Fruit fly (Drosophila melanogaster): ENCODE data around the gene CG6013.

Gene CG6013

dm6 chr3R:19077856-19078255 lies 46.6 kb downstream of the CG6013 start:
- TF ChIP-seq br (optimal IDR thresholded peaks at IDR 0.05) (no peak), CG16813 (GFP tag; IDR thresholded peaks at IDR 0.05; ENCODE audit: partially characterized antibody) (no peak)

dm6 chr3R:19079140-19079539 lies 47.8 kb downstream of the CG6013 start:
- TF ChIP-seq bsh (GFP tag; optimal IDR thresholded peaks at IDR 0.05) (peak in 1 of 2 experiments; percentile 14), CG6254 (GFP tag; optimal IDR thresholded peaks at IDR 0.05) (no peak)

dm6 chr3R:19080656-19081364 lies 49.5 kb downstream of the CG6013 start:
- TF ChIP-seq Dp (GFP tag; optimal IDR thresholded peaks at IDR 0.05) (no peak), sd (tag; optimal IDR thresholded peaks at IDR 0.05) (peak; percentile 94), Ada2b (GFP tag; IDR thresholded peaks at IDR 0.05) (no peak), CG9609 (GFP tag; optimal IDR thresholded peaks at IDR 0.05) (no peak), CG33213 (GFP tag; optimal IDR thresholded peaks at IDR 0.05) (no peak), tll (GFP tag; optimal IDR thresholded peaks at IDR 0.05) (no peak), MBD-R2 (GFP tag; IDR thresholded peaks at IDR 0.05) (0 out of 2 replicates have a peak, but pooled peaks have one; percentile 14), CG12769 (tag; optimal IDR thresholded peaks at IDR 0.05) (peak; percentile 63), gem (tag; optimal IDR thresholded peaks at IDR 0.05) (no peak), schlank (tag; optimal IDR thresholded peaks at IDR 0.05) (no peak), CG4328 (GFP tag; optimal IDR thresholded peaks at IDR 0.05) (peak; percentile 13), sr (GFP tag; IDR thresholded peaks at IDR 0.05) (peak; percentile 93), abd-A (tag; optimal IDR thresholded peaks at IDR 0.05) (peak; percentile 6), cwo (GFP tag; optimal IDR thresholded peaks at IDR 0.05) (peak; percentile 50), CG1603 (tag; optimal IDR thresholded peaks at IDR 0.05) (no peak), CG10543 (GFP tag; optimal IDR thresholded peaks at IDR 0.05) (peak; percentile 8), hkb (optimal IDR thresholded peaks at IDR 0.05) (no peak), hkb (GFP tag; IDR thresholded peaks at IDR 0.05) (no peak)

Data from whole organism, embryonic.